Fruit fly (Drosophila melanogaster): ENCODE measurements around the gene CG17010.

The CG17010 gene

DNA sequence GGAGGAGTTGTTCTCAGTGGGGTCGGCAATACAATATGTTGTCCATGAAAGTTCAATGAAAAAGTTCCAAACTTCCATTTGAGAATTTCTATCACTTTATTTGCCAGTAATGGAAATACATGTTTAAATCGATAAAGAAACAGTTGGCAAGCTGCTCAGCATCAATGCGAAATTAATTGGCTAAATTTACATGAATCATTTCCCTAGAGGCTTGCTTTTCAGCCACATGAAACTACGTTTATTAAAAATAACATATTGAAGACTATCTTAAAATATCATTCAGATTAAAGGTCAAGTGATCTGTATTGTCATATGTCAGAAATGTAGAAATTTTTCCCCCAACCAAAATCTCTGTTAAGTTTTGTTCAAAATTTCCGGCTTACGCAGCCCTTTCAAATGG is at the start of gene CG17010:
Gene CG17010 (plus strand): TSS at position 301 of the 400 bp plus-strand sequence.
- no peak for TF ChIP-seq CG11617 (GFP tag; optimal IDR thresholded peaks at IDR 0.05)
- no peak for TF ChIP-seq pad (GFP tag; optimal IDR thresholded peaks at IDR 0.05)
- TF ChIP-seq CG5204 (GFP tag; optimal IDR thresholded peaks at IDR 0.05), result no peak

DNA sequence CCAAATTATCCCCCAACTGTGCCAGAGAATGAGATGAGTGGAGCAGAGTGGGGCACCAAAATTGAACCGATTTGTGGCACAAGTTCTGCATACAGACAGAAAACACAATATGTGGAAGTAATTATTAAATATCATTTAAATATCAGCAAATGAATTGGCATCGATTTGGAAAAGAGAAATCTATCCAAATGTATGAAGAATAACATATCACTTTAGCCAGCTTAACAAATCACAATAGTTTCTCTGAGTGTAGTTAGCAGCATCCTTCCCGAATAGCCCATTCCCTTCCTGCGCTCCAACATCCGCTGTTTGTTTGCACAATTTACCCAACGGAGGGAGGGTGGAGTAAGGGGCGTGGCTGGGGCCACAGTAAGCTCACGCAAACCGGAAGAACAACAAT is 41.4 kb upstream of the CG17010 start:
- TF ChIP-seq tj (GFP tag; optimal IDR thresholded peaks at IDR 0.05) (no peak), CG33017 (tag; optimal IDR thresholded peaks at IDR 0.05) (no peak), pad (GFP tag; optimal IDR thresholded peaks at IDR 0.05) (no peak), Clk (GFP tag; optimal IDR thresholded peaks at IDR 0.05) (no peak), Hr96 (GFP tag; optimal IDR thresholded peaks at IDR 0.05) (no peak), CG12768 (GFP tag; optimal IDR thresholded peaks at IDR 0.05) (no peak), Mnt (GFP tag; optimal IDR thresholded peaks at IDR 0.05) (no peak), cic (GFP tag; optimal IDR thresholded peaks at IDR 0.05) (no peak), CG1620 (GFP tag; optimal IDR thresholded peaks at IDR 0.05) (no peak), toe (GFP tag; optimal IDR thresholded peaks at IDR 0.05) (no peak), CG7045 (GFP tag; optimal IDR thresholded peaks at IDR 0.05) (no peak), bab1 (GFP tag; optimal IDR thresholded peaks at IDR 0.05) (no peak), cnc (optimal IDR thresholded peaks at IDR 0.05) (no peak), CG5204 (GFP tag; optimal IDR thresholded peaks at IDR 0.05) (no peak), kay (GFP tag; ENCODE audit: borderline replicate concordance) (no peak), CG7101 (tag; optimal IDR thresholded peaks at IDR 0.05) (no peak)

DNA sequence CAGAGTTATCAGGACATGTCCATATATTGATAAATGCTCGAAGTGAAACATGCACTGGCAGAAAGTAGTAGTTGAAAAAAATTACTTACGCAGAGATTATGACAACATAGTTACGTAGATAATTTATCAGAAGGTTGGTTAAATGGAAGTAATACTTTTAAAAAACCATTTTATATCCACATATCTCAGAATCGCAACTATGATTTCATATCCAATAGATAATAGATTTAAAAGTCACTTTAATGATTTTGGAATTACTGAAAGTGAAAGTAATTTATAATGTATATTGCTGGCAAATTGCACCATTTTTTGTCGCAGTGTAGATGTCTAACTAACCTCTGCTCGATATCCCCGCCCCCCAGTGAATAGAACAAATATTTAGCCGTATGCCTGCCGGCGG is 19.1 kb upstream of the CG17010 start:
- TF ChIP-seq CG7101 (tag; optimal IDR thresholded peaks at IDR 0.05) (no peak), Clk (GFP tag; optimal IDR thresholded peaks at IDR 0.05) (no peak)

DNA sequence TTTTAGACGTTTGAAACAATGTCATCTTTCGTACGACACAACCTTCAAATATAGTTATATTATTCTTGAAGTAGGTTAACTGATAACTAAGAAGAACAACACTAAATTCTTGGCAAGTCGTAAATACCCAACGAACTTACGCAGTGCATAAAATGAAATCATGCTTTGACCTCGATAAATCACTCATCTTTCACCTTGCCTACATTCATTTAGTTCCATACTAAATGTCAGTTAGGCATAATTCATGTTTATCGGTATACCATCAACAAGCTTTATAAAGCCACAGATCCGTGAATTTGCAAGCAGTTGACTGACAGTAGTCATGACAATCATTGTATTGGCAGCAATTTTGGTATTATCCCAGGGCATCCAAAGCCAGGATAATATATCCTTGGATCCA is 17.7 kb upstream of the CG17010 start, which contains the start of gene CG31862:
Gene CG31862 (plus strand): TSS at position 301 of the 400 bp plus-strand sequence.
- TF ChIP-seq CG5204 (GFP tag; optimal IDR thresholded peaks at IDR 0.05), result no peak
- TF ChIP-seq CG14711 (tag; optimal IDR thresholded peaks at IDR 0.05), result no peak
- no peak for TF ChIP-seq toe (GFP tag; optimal IDR thresholded peaks at IDR 0.05)
- TF ChIP-seq cnc (optimal IDR thresholded peaks at IDR 0.05), result no peak
- TF ChIP-seq CG7045 (GFP tag; optimal IDR thresholded peaks at IDR 0.05), result no peak
- TF ChIP-seq Clk (GFP tag; optimal IDR thresholded peaks at IDR 0.05), result no peak

DNA sequence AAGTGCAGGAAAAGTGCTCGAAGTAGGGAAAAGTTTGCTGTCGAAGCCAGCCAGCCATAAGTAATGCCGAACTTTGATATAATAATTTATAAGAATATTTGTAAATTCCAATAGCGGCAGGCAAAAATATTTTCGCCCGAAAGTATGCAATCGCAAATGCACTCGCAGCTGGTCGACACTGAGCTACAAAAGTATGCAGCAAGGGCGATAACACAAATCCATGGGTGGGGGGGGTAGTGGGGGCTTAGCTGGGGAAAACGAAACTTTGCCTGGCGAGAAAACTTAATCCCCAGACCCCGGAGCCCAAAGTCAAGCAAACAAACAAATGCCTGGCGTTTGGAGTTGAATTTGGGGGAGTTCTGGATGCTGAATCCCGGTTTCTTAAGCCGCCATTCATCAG is 14.5 kb upstream of the CG17010 start:
- TF ChIP-seq CG11617 (GFP tag; optimal IDR thresholded peaks at IDR 0.05), result no peak
- TF ChIP-seq CG33017 (tag; optimal IDR thresholded peaks at IDR 0.05), result no peak
- TF ChIP-seq CG7045 (GFP tag; optimal IDR thresholded peaks at IDR 0.05), result no peak
- TF ChIP-seq kay (GFP tag; ENCODE audit: borderline replicate concordance), result no peak
- no peak for TF ChIP-seq ovo (GFP tag; optimal IDR thresholded peaks at IDR 0.05)
- no peak for TF ChIP-seq Clk (GFP tag; optimal IDR thresholded peaks at IDR 0.05)
- TF ChIP-seq toe (GFP tag; optimal IDR thresholded peaks at IDR 0.05), result no peak
- TF ChIP-seq CG7101 (tag; optimal IDR thresholded peaks at IDR 0.05), result no peak
- TF ChIP-seq CG12768 (GFP tag; optimal IDR thresholded peaks at IDR 0.05), result no peak
- TF ChIP-seq bab1 (GFP tag; optimal IDR thresholded peaks at IDR 0.05), result no peak
- no peak for TF ChIP-seq Crg-1 (GFP tag; optimal IDR thresholded peaks at IDR 0.05)
- no peak for TF ChIP-seq tj (GFP tag; optimal IDR thresholded peaks at IDR 0.05)
- TF ChIP-seq cnc (optimal IDR thresholded peaks at IDR 0.05), result no peak
- TF ChIP-seq pad (GFP tag; optimal IDR thresholded peaks at IDR 0.05), result no peak
- no peak for TF ChIP-seq Mnt (GFP tag; optimal IDR thresholded peaks at IDR 0.05)
- no peak for TF ChIP-seq CG5204 (GFP tag; optimal IDR thresholded peaks at IDR 0.05)
- no peak for TF ChIP-seq CG1620 (GFP tag; optimal IDR thresholded peaks at IDR 0.05)

DNA sequence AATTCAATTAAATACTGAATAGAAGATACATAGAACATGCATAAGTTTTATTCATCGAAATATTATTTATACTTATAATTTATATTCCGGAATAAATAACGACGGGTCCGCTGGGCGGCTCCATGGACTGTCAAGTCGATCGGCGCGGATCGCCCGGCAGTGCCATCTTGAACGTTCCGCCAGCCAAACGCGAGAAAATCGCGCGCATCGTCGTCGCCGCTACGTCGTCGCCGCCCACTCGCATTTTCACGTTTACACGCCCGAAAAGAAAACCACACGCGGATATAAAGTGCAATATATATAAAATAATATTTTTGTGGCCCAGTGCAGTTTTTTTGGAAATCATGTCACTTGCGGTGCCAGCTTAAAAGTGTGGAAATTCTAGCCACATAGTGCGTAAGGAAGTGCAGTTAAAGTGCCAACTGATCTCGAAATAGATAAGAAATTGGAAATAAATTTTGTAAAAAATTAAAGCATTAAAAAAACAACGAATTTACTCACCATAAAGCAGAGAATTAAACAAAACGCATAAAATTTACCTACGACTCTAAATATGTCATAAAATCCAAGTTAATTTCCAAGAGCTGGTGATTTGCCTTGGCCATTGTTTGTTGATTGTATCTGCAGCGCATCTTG is 12.5 kb upstream of the CG17010 start, which contains the start of the genes bru2 and CG43813:
Gene bru2 (plus strand): TSS at position 586 of the 636 bp plus-strand sequence.
Gene CG43813 (minus strand): TSS at position 633 of the 636 bp plus-strand sequence.
- no peak for TF ChIP-seq CG11617 (GFP tag; optimal IDR thresholded peaks at IDR 0.05)
- no peak for TF ChIP-seq CG12768 (GFP tag; optimal IDR thresholded peaks at IDR 0.05)
- no peak for TF ChIP-seq CG33017 (tag; optimal IDR thresholded peaks at IDR 0.05)
- TF ChIP-seq CG7045 (GFP tag; optimal IDR thresholded peaks at IDR 0.05), result no peak
- no peak for TF ChIP-seq CG7101 (tag; optimal IDR thresholded peaks at IDR 0.05)
- no peak for TF ChIP-seq tj (GFP tag; optimal IDR thresholded peaks at IDR 0.05)
- TF ChIP-seq bab1 (GFP tag; optimal IDR thresholded peaks at IDR 0.05), result no peak
- no peak for TF ChIP-seq CG5204 (GFP tag; optimal IDR thresholded peaks at IDR 0.05)
- TF ChIP-seq Clk (GFP tag; optimal IDR thresholded peaks at IDR 0.05), result no peak
- TF ChIP-seq ovo (GFP tag; optimal IDR thresholded peaks at IDR 0.05), result no peak
- TF ChIP-seq cic (GFP tag; optimal IDR thresholded peaks at IDR 0.05), result no peak
- TF ChIP-seq CG1620 (GFP tag; optimal IDR thresholded peaks at IDR 0.05), result no peak
- TF ChIP-seq Crg-1 (GFP tag; optimal IDR thresholded peaks at IDR 0.05), result no peak
- no peak for TF ChIP-seq Hr96 (GFP tag; optimal IDR thresholded peaks at IDR 0.05)
- no peak for TF ChIP-seq toe (GFP tag; optimal IDR thresholded peaks at IDR 0.05)
- TF ChIP-seq pad (GFP tag; optimal IDR thresholded peaks at IDR 0.05), result no peak
- no peak for TF ChIP-seq cnc (optimal IDR thresholded peaks at IDR 0.05)

Measured in whole organism, adult.